Worm (Caenorhabditis elegans) whole organism, mixed stage, embryonic: ENCODE measurements around the gene bmk-1.

Experiments used
- M03D4.4 ChIP-seq: sonication (generic microtip); optimal IDR thresholded peaks from 2 replicates; lab custom pipeline; 2017; ENCODE audit warnings: mild to moderate bottlenecking, missing genetic modification characterization, missing compliant biosample characterization
- ces-1 ChIP-seq: fragments of 150-350 bp; optimal IDR thresholded peaks from 2 replicates; lab custom pipeline; 2014; ENCODE audit warnings: missing biosample characterization, missing genetic modification reagents, missing genetic modification characterization
- nhr-12 ChIP-seq: fragments of 150-350 bp; optimal IDR thresholded peaks from 2 replicates; lab custom pipeline; 2014; ENCODE audit warnings: missing biosample characterization, missing genetic modification characterization
- nhr-237 ChIP-seq: fragments of 150-350 bp; optimal IDR thresholded peaks from 2 replicates; lab custom pipeline; 2014; ENCODE audit warnings: missing biosample characterization, missing genetic modification characterization
- unc-39 ChIP-seq: fragments of 150-350 bp; optimal IDR thresholded peaks from 2 replicates; lab custom pipeline; 2014; ENCODE audit warnings: missing biosample characterization, missing genetic modification characterization
- unc-62 ChIP-seq: fragments of 150-350 bp; optimal IDR thresholded peaks from 2 replicates; lab custom pipeline; 2014; ENCODE audit warnings: missing biosample characterization, missing genetic modification reagents, missing genetic modification characterization
- ztf-11 ChIP-seq: fragments of 150-350 bp; optimal IDR thresholded peaks from 2 replicates; lab custom pipeline; 2014; ENCODE audit warnings: missing biosample characterization, missing genetic modification characterization

ce11 chrV:14447240-14447763 lies 9.5 kb downstream of the bmk-1 start, which contains the start of the genes dlat-1 and fntb-1:
- no peak for TF ChIP-seq nhr-12 (tag; lab: Kevin White, UChicago)
- no peak for TF ChIP-seq unc-39 (tag; lab: Kevin White, UChicago)
- TF ChIP-seq ces-1 (GFP tag; lab: Kevin White, UChicago), result no peak
- no peak for TF ChIP-seq nhr-237 (tag; lab: Kevin White, UChicago)
- no peak for TF ChIP-seq unc-62 (GFP tag; lab: Kevin White, UChicago)
- TF ChIP-seq ztf-11 (tag; lab: Kevin White, UChicago), result no peak
- no peak for TF ChIP-seq M03D4.4 (tag; lab: Kevin White, UChicago)
